Fruit fly (Drosophila melanogaster) whole organism, embryonic: ENCODE results near the gene Ptth.

Source experiments
- Awh ChIP-seq: fragments of 200-800 bp; sonication (Bioruptor generic); IDR thresholded peaks from 2 replicates; pipeline ENCODE4, ENCODE4 v1.3.6; 2022; ENCODE audit warnings: missing biosample characterization, missing genetic modification characterization
- CG10267 ChIP-seq: fragments of 200-800 bp; sonication (Bioruptor generic); optimal IDR thresholded peaks from 2 replicates; lab custom pipeline; 2018; ENCODE audit warnings: missing biosample characterization, mild to moderate bottlenecking, missing genetic modification characterization, moderate library complexity
- CG10431 ChIP-seq: fragments of 200-800 bp; sonication (Bioruptor generic); optimal IDR thresholded peaks from 3 replicates; lab custom pipeline; 2018; ENCODE audit warnings: missing biosample characterization, mild to moderate bottlenecking, missing genetic modification characterization
- CG11085 ChIP-seq: fragments of 200-800 bp; sonication (Bioruptor generic); IDR thresholded peaks from 2 replicates; pipeline ENCODE4 v1.3.6; 2022; ENCODE audit warnings: missing biosample characterization, missing genetic modification characterization
- CG11695 ChIP-seq: fragments of 200-800 bp; sonication (Bioruptor generic); IDR thresholded peaks from 3 replicates; pipeline ENCODE4 v1.3.6; 2022; ENCODE audit warnings: missing biosample characterization, missing genetic modification characterization
- CG12104 ChIP-seq: fragments of 200-800 bp; sonication (Bioruptor generic); optimal IDR thresholded peaks from 3 replicates; lab custom pipeline; 2016; ENCODE audit warnings: missing biosample characterization, missing genetic modification characterization
- CG12744 ChIP-seq: fragments of 200-800 bp; sonication (Bioruptor generic); optimal IDR thresholded peaks from 2 replicates; lab custom pipeline; 2016; ENCODE audit warnings: missing biosample characterization, missing genetic modification characterization
- CG13624 ChIP-seq: fragments of 200-800 bp; sonication (Bioruptor generic); optimal IDR thresholded peaks from 2 replicates; lab custom pipeline; 2016; ENCODE audit warnings: missing biosample characterization, missing genetic modification characterization
- CG14050 ChIP-seq: fragments of 200-800 bp; sonication (Bioruptor generic); IDR thresholded peaks from 3 replicates; pipeline ENCODE4 v1.3.6; 2022; ENCODE audit warnings: missing biosample characterization, missing genetic modification characterization
- CG1792 ChIP-seq: fragments of 200-800 bp; sonication (Bioruptor generic); optimal IDR thresholded peaks from 2 replicates; lab custom pipeline; 2016; ENCODE audit warnings: missing biosample characterization, missing genetic modification characterization
- CG2889 ChIP-seq: fragments of 200-800 bp; sonication (Bioruptor generic); IDR thresholded peaks from 3 replicates; pipeline ENCODE4 v1.3.6; 2022; ENCODE audit warnings: missing biosample characterization, missing genetic modification characterization
- CG30431 ChIP-seq: fragments of 200-800 bp; sonication (Bioruptor generic); optimal IDR thresholded peaks from 2 replicates; lab custom pipeline; 2017; ENCODE audit warnings: missing biosample characterization, missing genetic modification characterization
- CG3847 ChIP-seq: fragments of 200-800 bp; sonication (Bioruptor generic); IDR thresholded peaks from 2 replicates; pipeline ENCODE4 v1.3.6; 2022; ENCODE audit warnings: missing biosample characterization, missing genetic modification characterization
- CG3995 ChIP-seq: fragments of 200-800 bp; sonication (Bioruptor generic); optimal IDR thresholded peaks from 3 replicates; lab custom pipeline; 2016; ENCODE audit warnings: missing biosample characterization, missing genetic modification characterization
- CG4360 ChIP-seq: fragments of 200-800 bp; sonication (Bioruptor generic); IDR thresholded peaks from 2 replicates; pipeline ENCODE4 v1.3.6; 2022; ENCODE audit warnings: missing biosample characterization, missing genetic modification characterization
- CG5180 ChIP-seq: fragments of 200-800 bp; sonication (Bioruptor generic); optimal IDR thresholded peaks from 3 replicates; lab custom pipeline; 2017; ENCODE audit warnings: missing biosample characterization, missing genetic modification characterization, mild to moderate bottlenecking, moderate library complexity, missing genetic modification reagents
- CG9215 ChIP-seq: fragments of 200-800 bp; sonication (Bioruptor generic); IDR thresholded peaks from 2 replicates; pipeline ENCODE4 v1.3.6; 2022; ENCODE audit warnings: missing biosample characterization, missing genetic modification characterization
- CG9609 ChIP-seq: fragments of 200-800 bp; sonication (Bioruptor generic); optimal IDR thresholded peaks from 3 replicates; lab custom pipeline; 2016; ENCODE audit warnings: missing biosample characterization, missing genetic modification characterization
- CG9876 ChIP-seq: fragments of 200-800 bp; sonication (Bioruptor generic); optimal IDR thresholded peaks from 2 replicates; lab custom pipeline; 2016; ENCODE audit warnings: missing biosample characterization, missing genetic modification characterization
- Fer2 ChIP-seq: fragments of 200-800 bp; sonication (Bioruptor generic); optimal IDR thresholded peaks from 2 replicates; lab custom pipeline; 2018; ENCODE audit warnings: missing biosample characterization, mild to moderate bottlenecking, missing genetic modification characterization, moderate library complexity
- HmgD ChIP-seq: fragments of 200-800 bp; sonication (Bioruptor generic); optimal IDR thresholded peaks from 3 replicates; lab custom pipeline; 2016; ENCODE audit warnings: missing biosample characterization, missing genetic modification characterization
- HmgZ ChIP-seq: fragments of 200-800 bp; sonication (Bioruptor generic); optimal IDR thresholded peaks from 2 replicates; lab custom pipeline; 2018; ENCODE audit warnings: missing biosample characterization, mild to moderate bottlenecking, missing genetic modification characterization
- Hmr ChIP-seq: fragments of 200-800 bp; sonication (Bioruptor generic); optimal IDR thresholded peaks from 3 replicates; lab custom pipeline; 2017; ENCODE audit warnings: mild to moderate bottlenecking, missing biosample characterization, missing genetic modification reagents, missing genetic modification characterization
- MBD-R2 ChIP-seq: fragments of 200-800 bp; sonication (Bioruptor generic); IDR thresholded peaks from 2 replicates; pipeline ENCODE4 v1.3.6; 2022; ENCODE audit warnings: missing biosample characterization, missing genetic modification characterization
- MTF-1 ChIP-seq: fragments of 200-800 bp; sonication (Bioruptor generic); optimal IDR thresholded peaks from 2 replicates; lab custom pipeline; 2018; ENCODE audit warnings: missing biosample characterization, mild to moderate bottlenecking, missing genetic modification characterization, borderline replicate concordance
- NC2β ChIP-seq: fragments of 200-800 bp; sonication (Bioruptor generic); optimal IDR thresholded peaks from 2 replicates; lab custom pipeline; 2016; ENCODE audit warnings: missing biosample characterization, missing genetic modification characterization
- NK7.1 ChIP-seq: fragments of 200-800 bp; sonication (Bioruptor generic); optimal IDR thresholded peaks from 3 replicates; lab custom pipeline; 2016; ENCODE audit warnings: missing biosample characterization, missing genetic modification characterization
- Trl ChIP-seq, 3 experiments: fragments of >200 bp in 2 of 3; fragments of 200-800 bp in 1 of 3; sonication (Bioruptor generic) in 1 of 3; optimal IDR thresholded peaks; 2 replicates in 1 of 3; 3 replicates in 2 of 3; lab custom pipeline; 2016 to 2017; ENCODE audit warnings: missing biosample characterization in 1 of 3, missing genetic modification characterization in 1 of 3
- Xrp1 ChIP-seq: fragments of 200-800 bp; sonication (Bioruptor generic); IDR thresholded peaks from 2 replicates; pipeline ENCODE4 v1.3.6; 2022; ENCODE audit warnings: missing biosample characterization, missing genetic modification characterization
- ab ChIP-seq: fragments of 200-800 bp; sonication (Bioruptor generic); optimal IDR thresholded peaks from 2 replicates; lab custom pipeline; 2016; ENCODE audit warnings: missing biosample characterization, missing genetic modification characterization
- bab2 ChIP-seq: fragments of 200-800 bp; sonication (Bioruptor generic); optimal IDR thresholded peaks from 2 replicates; lab custom pipeline; 2016; ENCODE audit warnings: missing biosample characterization, missing genetic modification characterization
- cad ChIP-seq: fragments of >200 bp; optimal IDR thresholded peaks from 2 replicates; lab custom pipeline; 2017; ENCODE audit warnings: missing biosample characterization, missing genetic modification characterization
- caup ChIP-seq: fragments of 200-800 bp; sonication (Bioruptor generic); optimal IDR thresholded peaks from 3 replicates; lab custom pipeline; 2017; ENCODE audit warnings: missing biosample characterization, mild to moderate bottlenecking, missing genetic modification characterization, moderate library complexity; ENCODE audit not compliant: severe bottlenecking
- chinmo ChIP-seq: fragments of 200-800 bp; sonication (Bioruptor generic); IDR thresholded peaks from 4 replicates; pipeline ENCODE4 v1.3.6; 2022; ENCODE audit warnings: missing biosample characterization, missing genetic modification characterization; ENCODE audit not compliant: partially characterized antibody
- ci ChIP-seq: fragments of 200-800 bp; sonication (Bioruptor generic); IDR thresholded peaks from 3 replicates; pipeline ENCODE4 v1.3.6; 2022; ENCODE audit warnings: missing biosample characterization, missing genetic modification characterization
- corto ChIP-seq: fragments of 200-800 bp; sonication (Bioruptor generic); optimal IDR thresholded peaks from 2 replicates; lab custom pipeline; 2016; ENCODE audit warnings: missing biosample characterization, mild to moderate bottlenecking, missing genetic modification characterization, moderate library complexity
- croc ChIP-seq: fragments of 200-800 bp; sonication (Bioruptor generic); conservative IDR thresholded peaks from 3 replicates; pipeline ENCODE4 v1.3.6; 2022; ENCODE audit warnings: missing biosample characterization, missing genetic modification characterization
- dati ChIP-seq: fragments of 200-800 bp; sonication (Bioruptor generic); IDR thresholded peaks from 2 replicates; pipeline ENCODE4 v1.3.6; 2022; ENCODE audit warnings: missing biosample characterization, missing genetic modification characterization
- disco-r ChIP-seq: fragments of 200-800 bp; sonication (Bioruptor generic); optimal IDR thresholded peaks from 2 replicates; lab custom pipeline; 2016; ENCODE audit warnings: missing biosample characterization, missing genetic modification characterization
- fd64A ChIP-seq: fragments of 200-800 bp; sonication (Bioruptor generic); optimal IDR thresholded peaks from 3 replicates; lab custom pipeline; 2018; ENCODE audit warnings: missing biosample characterization, mild to moderate bottlenecking, missing genetic modification characterization
- grn ChIP-seq: fragments of 200-800 bp; sonication (Bioruptor generic); optimal IDR thresholded peaks from 3 replicates; lab custom pipeline; 2017; ENCODE audit warnings: missing biosample characterization, missing genetic modification characterization
- klu ChIP-seq: fragments of 200-800 bp; sonication (Bioruptor generic); IDR thresholded peaks from 2 replicates; pipeline ENCODE4 v1.3.6; 2022; ENCODE audit warnings: missing biosample characterization, missing genetic modification characterization
- p53 ChIP-seq: fragments of 200-800 bp; sonication (Bioruptor generic); optimal IDR thresholded peaks from 2 replicates; lab custom pipeline; 2016; ENCODE audit warnings: missing biosample characterization, missing genetic modification characterization
- ssp ChIP-seq: fragments of 200-800 bp; sonication (Bioruptor generic); IDR thresholded peaks from 2 replicates; pipeline ENCODE4 v1.3.6; 2022; ENCODE audit warnings: missing biosample characterization, missing genetic modification characterization
- trem ChIP-seq: fragments of 200-800 bp; optimal IDR thresholded peaks from 3 replicates; lab custom pipeline; 2019; ENCODE audit warnings: missing biosample characterization, mild to moderate bottlenecking, missing genetic modification characterization, moderate library complexity
- ttk ChIP-seq: fragments of 200-800 bp; sonication (Bioruptor generic); IDR thresholded peaks from 2 replicates; pipeline ENCODE4 v2.1.2; 2022; ENCODE audit warnings: missing biosample characterization, missing genetic modification characterization
- unc-4 ChIP-seq: fragments of 200-800 bp; sonication (Bioruptor generic); IDR thresholded peaks from 2 replicates; pipeline ENCODE4 v1.3.6; 2022; ENCODE audit warnings: missing biosample characterization, missing genetic modification characterization; ENCODE audit not compliant: partially characterized antibody
- vfl ChIP-seq: fragments of 200-800 bp; sonication (Bioruptor generic); optimal IDR thresholded peaks from 2 replicates; lab custom pipeline; 2016; ENCODE audit warnings: missing biosample characterization, missing genetic modification characterization
- zen ChIP-seq: fragments of 200-800 bp; sonication (Bioruptor generic); optimal IDR thresholded peaks from 3 replicates; lab custom pipeline; 2018; ENCODE audit warnings: missing biosample characterization, mild to moderate bottlenecking, missing genetic modification characterization, moderate library complexity
- zf30C ChIP-seq: fragments of 200-800 bp; sonication (Bioruptor generic); optimal IDR thresholded peaks from 3 replicates; lab custom pipeline; 2018; ENCODE audit warnings: missing biosample characterization, mild to moderate bottlenecking, missing genetic modification characterization
- zfh1 ChIP-seq: fragments of 200-800 bp; sonication (Bioruptor generic); IDR thresholded peaks from 3 replicates; pipeline ENCODE4 v1.3.6; 2022; ENCODE audit warnings: missing biosample characterization, missing genetic modification characterization

Gene Ptth

dm6 chr2L:552432-552929 is 24.2 kb downstream of the Ptth start, which contains the start of gene Ets21C (continued):
- TF ChIP-seq ci (GFP tag; lab: Robert Waterston, UW) (peak; percentile 65; the same call in 1 of the 3 replicates), trem (no peak), fd64A (GFP tag; lab: Kevin White, UChicago) (no peak), CG10267 (tag; lab: Kevin White, UChicago) (no peak), Fer2 (tag; lab: Kevin White, UChicago) (no peak), chinmo (peak; percentile 88; the same call in 2 of the 4 replicates), CG2889 (no peak), HmgZ (tag; lab: Kevin White, UChicago) (peak; percentile 30), CG9609 (GFP tag; lab: Kevin White, UChicago) (no peak), ssp (GFP tag; lab: Robert Waterston, UW) (no peak), ttk (GFP tag; lab: Robert Waterston, UW) (no peak), corto (GFP tag; lab: Kevin White, UChicago) (no peak), CG3995 (GFP tag; lab: Kevin White, UChicago) (no peak), CG12104 (GFP tag; lab: Kevin White, UChicago) (no peak), cad (GFP tag; lab: Kevin White, UChicago) (no peak), NK7.1 (GFP tag; lab: Kevin White, UChicago) (no peak), unc-4 (peak; percentile 46; the same call in 1 of the 2 replicates), ab (GFP tag; lab: Kevin White, UChicago) (no peak), CG11695 (0 out of 3 replicates have a peak, but pooled peaks have one; percentile 22), CG1792 (no peak), CG13624 (GFP tag; lab: Kevin White, UChicago) (no peak), Xrp1 (no peak), Awh (0 out of 2 replicates have a peak, but pooled peaks have one; percentile 9), zf30C (GFP tag; lab: Kevin White, UChicago) (no peak), CG9876 (GFP tag; lab: Kevin White, UChicago) (no peak), zfh1 (GFP tag; lab: Robert Waterston, UW) (0 out of 3 replicates have a peak, but pooled peaks have one; percentile 14), Hmr (GFP tag; lab: Kevin White, UChicago) (no peak), dati (GFP tag; lab: Robert Waterston, UW) (no peak), Trl (optimal IDR thresholded peaks at IDR 0.05; lab: Kevin White, UChicago) (peak; percentile 50 to 72), Trl (GFP tag; optimal IDR thresholded peaks at IDR 0.05; lab: Kevin White, UChicago) (peak; percentile 28), p53 (no peak), MTF-1 (GFP tag; lab: Kevin White, UChicago) (no peak), CG12744 (no peak), HmgD (GFP tag; lab: Kevin White, UChicago) (no peak), disco-r (GFP tag; lab: Kevin White, UChicago) (no peak), klu (GFP tag; lab: Robert Waterston, UW) (no peak), NC2β (GFP tag; lab: Kevin White, UChicago) (no peak), MBD-R2 (GFP tag; lab: Robert Waterston, UW) (peak; percentile 7; the same call in 1 of the 2 replicates), CG3847 (GFP tag; lab: Robert Waterston, UW) (no peak), CG11085 (no peak), CG30431 (GFP tag; lab: Kevin White, UChicago) (no peak), CG14050 (GFP tag; lab: Robert Waterston, UW) (no peak), grn (GFP tag; lab: Kevin White, UChicago) (peak; percentile 97), CG5180 (GFP tag; lab: Kevin White, UChicago) (no peak), croc (GFP tag; lab: Robert Waterston, UW) (no peak), CG9215 (GFP tag; lab: Robert Waterston, UW) (no peak), zen (tag; lab: Kevin White, UChicago) (no peak), CG4360 (GFP tag; lab: Robert Waterston, UW) (no peak), bab2 (GFP tag; lab: Kevin White, UChicago) (no peak), CG10431 (GFP tag; lab: Kevin White, UChicago) (no peak), caup (GFP tag; lab: Kevin White, UChicago) (no peak), vfl (GFP tag; lab: Kevin White, UChicago) (no peak)
